Fruit fly (Drosophila melanogaster) whole organism: ENCODE results near the gene CG14984.

Source experiments
- CG8478 ChIP-seq: fragments of >200 bp; optimal IDR thresholded peaks from 2 replicates; lab custom pipeline; 2018; ENCODE audit warnings: inconsistent platforms
- EcR ChIP-seq, 2 experiments: fragments of >200 bp; optimal IDR thresholded peaks; 2 replicates each; lab custom pipeline; 2017; ENCODE audit warnings: missing biosample characterization in 2 of 2, missing genetic modification characterization in 2 of 2, missing genetic modification reagents in 2 of 2
- psq ChIP-seq: fragments of >200 bp; optimal IDR thresholded peaks from 2 replicates; lab custom pipeline; 2017

DNA sequence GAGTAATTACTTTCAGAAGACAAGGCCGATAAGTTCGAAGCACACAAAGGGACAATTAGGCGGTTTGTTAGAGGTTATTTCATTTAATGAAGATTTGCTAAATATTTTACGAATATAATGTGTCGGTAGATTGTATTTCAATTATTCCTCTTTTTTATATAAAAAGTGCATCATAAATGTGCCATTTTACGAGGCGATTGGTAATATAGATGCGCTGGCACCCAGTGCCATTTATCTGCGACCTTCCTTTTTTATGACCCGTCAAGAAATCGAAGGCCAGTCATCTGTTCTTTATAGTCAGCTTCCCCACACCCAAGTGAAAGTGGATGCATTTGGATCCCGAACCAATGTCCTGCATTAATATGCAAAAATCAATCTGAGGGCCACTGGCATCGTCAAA lies 24.9 kb downstream of the CG14984 start:
- TF ChIP-seq EcR (GFP tag; optimal IDR thresholded peaks at IDR 0.05; lab: Kevin White, UChicago): no peak
- no peak for TF ChIP-seq CG8478
- TF ChIP-seq psq (lab: Kevin White, UChicago): no peak
